Worm (Caenorhabditis elegans): ENCODE measurements around the gene dlg-1.

ce11 chrX:5514346-5514745 lies 34.8 kb downstream of the dlg-1 start:
- no peak for TF ChIP-seq ceh-83 (GFP tag; optimal IDR thresholded peaks at IDR 0.05)
- TF ChIP-seq ztf-11 (tag; optimal IDR thresholded peaks at IDR 0.05), result no peak
- no peak for TF ChIP-seq lin-13 (tag; optimal IDR thresholded peaks at IDR 0.05)

All from whole organism, mixed stage, embryonic.